Worm (Caenorhabditis elegans) whole organism, mixed stage, embryonic: ENCODE data around the gene Y69A2AR.47.

Experiments used
- M03D4.4 ChIP-seq: sonication (generic microtip); optimal IDR thresholded peaks from 2 replicates; lab custom pipeline; 2017; ENCODE audit warnings: mild to moderate bottlenecking, missing genetic modification characterization, missing compliant biosample characterization
- blmp-1 ChIP-seq: fragments of 150-350 bp; optimal IDR thresholded peaks from 2 replicates; lab custom pipeline; 2014; ENCODE audit warnings: missing biosample characterization, missing genetic modification characterization
- ces-1 ChIP-seq: fragments of 150-350 bp; optimal IDR thresholded peaks from 2 replicates; lab custom pipeline; 2014; ENCODE audit warnings: missing biosample characterization, missing genetic modification reagents, missing genetic modification characterization
- elt-3 ChIP-seq: fragments of 150-350 bp; optimal IDR thresholded peaks from 2 replicates; lab custom pipeline; 2014; ENCODE audit warnings: missing biosample characterization, missing genetic modification characterization
- lsy-2 ChIP-seq: fragments of 150-350 bp; optimal IDR thresholded peaks from 2 replicates; lab custom pipeline; 2014; ENCODE audit warnings: missing biosample characterization, missing genetic modification characterization
- nhr-237 ChIP-seq: fragments of 150-350 bp; optimal IDR thresholded peaks from 2 replicates; lab custom pipeline; 2014; ENCODE audit warnings: missing biosample characterization, missing genetic modification characterization
- snpc-4 ChIP-seq: fragments of 150-350 bp; optimal IDR thresholded peaks from 2 replicates; lab custom pipeline; 2014; ENCODE audit warnings: missing biosample characterization, missing genetic modification characterization
- unc-120 ChIP-seq: sonication (generic microtip); optimal IDR thresholded peaks from 2 replicates; lab custom pipeline; 2017; ENCODE audit warnings: missing genetic modification characterization, missing compliant biosample characterization; ENCODE audit not compliant: poor library complexity, severe bottlenecking
- unc-62 ChIP-seq: fragments of 150-350 bp; optimal IDR thresholded peaks from 2 replicates; lab custom pipeline; 2014; ENCODE audit warnings: missing biosample characterization, missing genetic modification reagents, missing genetic modification characterization
- ztf-11 ChIP-seq: fragments of 150-350 bp; optimal IDR thresholded peaks from 2 replicates; lab custom pipeline; 2014; ENCODE audit warnings: missing biosample characterization, missing genetic modification characterization

- TF ChIP-seq M03D4.4, result no peak
- TF ChIP-seq nhr-237 (tag; lab: Kevin White, UChicago), result no peak
- TF ChIP-seq ztf-11 (tag; lab: Kevin White, UChicago), result no peak
- TF ChIP-seq unc-120 (tag; lab: Kevin White, UChicago), result no peak
- TF ChIP-seq unc-62 (GFP tag; lab: Kevin White, UChicago), result no peak
- TF ChIP-seq lsy-2 (tag; lab: Kevin White, UChicago), result no peak
- no peak for TF ChIP-seq snpc-4 (tag; lab: Kevin White, UChicago)
- no peak for TF ChIP-seq elt-3 (tag; lab: Kevin White, UChicago)
- no peak for TF ChIP-seq blmp-1 (tag; lab: Kevin White, UChicago)
- no peak for TF ChIP-seq ces-1
These were observed 44.7 kb upstream of the Y69A2AR.47 start for ce11 chrIV:2552855-2553254.
